Worm (Caenorhabditis elegans) whole organism, L4/young adult: Measurements from ENCODE around the gene str-263.
"Not testable (repeated sequence)": the region's sequence is repeated elsewhere in the genome, so short reads cannot be mapped to it uniquely, and the experiment has no call there.

Experiments
- W03F9.2 ChIP-seq: fragments of 150-350 bp; optimal IDR thresholded peaks from 2 replicates; lab custom pipeline; 2014; ENCODE audit warnings: missing biosample characterization, missing genetic modification characterization
- him-1 ChIP-seq: sonication (generic microtip); optimal IDR thresholded peaks from 2 replicates; lab custom pipeline; 2016; ENCODE audit warnings: missing genotype, missing genetic modification reagents, missing genetic modification characterization, missing compliant biosample characterization

DNA sequence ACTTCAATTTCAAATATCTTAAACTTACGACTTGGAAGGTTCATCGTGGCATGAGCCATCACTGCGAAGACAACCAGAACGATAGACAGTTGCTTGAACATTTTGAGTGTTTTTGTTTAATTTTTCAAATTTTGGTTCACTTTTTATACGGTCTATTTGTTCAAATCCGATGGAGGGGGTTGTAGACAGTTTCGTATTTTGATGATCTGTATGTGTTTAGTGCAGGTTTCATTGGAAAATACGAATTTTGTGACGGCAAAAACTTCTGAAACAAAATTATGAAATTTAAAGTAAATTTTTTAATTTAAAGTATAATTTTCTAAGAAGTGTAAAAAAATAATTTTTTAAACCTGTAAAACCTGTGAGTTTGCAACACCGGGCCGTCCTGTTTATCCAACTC is 30.2 kb downstream of the str-263 start, which contains the start of gene C55A1.4:
- TF ChIP-seq W03F9.2, him-1 (tag; lab: Kevin White, UChicago): not testable (repeated sequence)
